Worm (Caenorhabditis elegans): ENCODE data around the gene col-3.
"Not testable (repeated sequence)": the region's sequence is repeated elsewhere in the genome, so short reads cannot be mapped to it uniquely, and the experiment has no call there.

ce11 chrIV:8788048-8788447, 36.5 kb upstream of the col-3 start, which contains the start of gene C33D9.10:
- TF ChIP-seq pha-4 (GFP tag; IDR thresholded peaks at IDR 0.05); pha-4 (tag; optimal IDR thresholded peaks at IDR 0.05); dpl-1 (GFP tag; optimal IDR thresholded peaks at IDR 0.05); hlh-30 (tag; optimal IDR thresholded peaks at IDR 0.05; ENCODE audit: insufficient read depth); ZK546.5 (tag; optimal IDR thresholded peaks at IDR 0.05); ceh-20 (GFP tag; IDR thresholded peaks at IDR 0.05); ceh-82 (tag; optimal IDR thresholded peaks at IDR 0.05); unc-130 (GFP tag; optimal IDR thresholded peaks at IDR 0.05); lin-15B (tag; optimal IDR thresholded peaks at IDR 0.05); fos-1 (tag; optimal IDR thresholded peaks at IDR 0.05); lsy-2 (tag; optimal IDR thresholded peaks at IDR 0.05); lin-39 (tag; optimal IDR thresholded peaks at IDR 0.05); mdt-29 (GFP tag; IDR thresholded peaks at IDR 0.05); F10B5.3 (tag; optimal IDR thresholded peaks at IDR 0.05); nhr-237 (tag; optimal IDR thresholded peaks at IDR 0.05): not testable (repeated sequence)
